Worm (Caenorhabditis elegans): ENCODE results near the gene ethe-1.

DNA sequence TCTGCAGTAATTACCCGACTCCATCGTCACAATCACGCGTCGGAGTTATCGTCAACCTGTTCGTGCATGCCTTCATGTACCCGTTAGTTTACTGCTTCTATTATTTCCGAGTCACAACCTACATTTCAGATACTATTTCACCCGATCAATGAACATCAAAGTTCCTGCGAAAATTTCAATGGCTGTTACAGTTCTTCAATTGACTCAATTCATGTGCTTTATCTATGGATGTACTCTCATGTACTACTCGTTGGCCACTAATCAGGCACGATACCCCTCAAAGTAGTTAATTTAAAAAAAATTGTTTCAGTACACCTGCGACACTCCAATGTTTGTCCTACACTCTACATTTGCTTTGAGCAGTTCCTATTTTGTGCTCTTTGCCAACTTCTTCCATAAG lies 22.2 kb upstream of the ethe-1 start:
- TF ChIP-seq aly-2 (tag; optimal IDR thresholded peaks at IDR 0.05) (no peak), zag-1 (tag; optimal IDR thresholded peaks at IDR 0.05) (no peak), unc-62 (GFP tag; optimal IDR thresholded peaks at IDR 0.05) (no peak), lsy-2 (tag; optimal IDR thresholded peaks at IDR 0.05) (no peak), nhr-237 (tag; optimal IDR thresholded peaks at IDR 0.05) (no peak), nhr-11 (tag; optimal IDR thresholded peaks at IDR 0.05) (no peak), skn-1 (tag; optimal IDR thresholded peaks at IDR 0.05) (no peak)

Data from whole organism, L2 larva.